Fruit fly (Drosophila melanogaster): ENCODE results near the gene Mulk.

DNA sequence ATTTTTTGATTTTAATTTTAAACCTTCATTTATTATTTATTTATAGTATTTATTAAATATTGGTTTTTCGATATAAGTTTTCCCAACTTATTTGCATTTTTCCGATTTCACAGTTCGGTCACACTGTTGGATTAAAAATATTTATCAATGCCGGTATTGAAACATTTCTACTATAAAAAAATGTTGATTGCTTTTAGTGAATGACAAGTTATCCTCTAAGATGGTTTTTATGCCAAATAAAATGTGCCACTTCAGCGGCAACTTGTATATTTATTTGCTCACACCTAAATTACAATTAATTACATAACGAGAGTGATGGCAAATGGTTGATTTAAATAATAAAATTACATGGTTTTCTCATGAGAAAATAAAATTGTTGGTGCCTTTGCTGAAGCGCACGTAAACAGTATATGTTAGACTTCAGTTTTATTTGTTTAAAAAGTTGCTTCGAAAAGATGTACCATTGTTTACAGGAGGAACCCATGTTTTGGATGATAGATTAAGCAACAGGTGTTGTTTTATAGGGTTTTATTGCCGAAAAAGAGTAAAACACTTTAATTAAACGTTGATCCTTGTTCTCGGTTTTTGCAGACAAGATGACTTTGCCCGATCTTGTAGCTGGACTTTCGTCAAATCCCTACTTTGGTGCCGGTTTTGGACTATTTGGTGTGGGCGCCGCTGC, 47.2 kb upstream of the Mulk start, which contains the start of gene Bcs1:
- TF ChIP-seq CG9948 (tag; optimal IDR thresholded peaks at IDR 0.05) (no peak), CG34367 (tag; optimal IDR thresholded peaks at IDR 0.05) (no peak)

Measured in whole organism, pupa.